Worm (Caenorhabditis elegans) whole organism, late embryonic: Measurements from ENCODE around the gene Y41G9A.10.

ENCODE experiments used
- Y22D7AL.16 ChIP-seq: sonication (generic microtip); optimal IDR thresholded peaks from 2 replicates; lab custom pipeline; 2016; ENCODE audit warnings: missing genetic modification characterization, missing compliant biosample characterization
- ceh-14 ChIP-seq: sonication (generic microtip); optimal IDR thresholded peaks from 2 replicates; lab custom pipeline; 2016; ENCODE audit warnings: missing genotype, missing genetic modification characterization, missing compliant biosample characterization
- ceh-19 ChIP-seq: fragments of 200-800 bp; sonication (Bioruptor generic); optimal IDR thresholded peaks from 2 replicates; lab custom pipeline; 2018; ENCODE audit warnings: mild to moderate bottlenecking, missing genetic modification characterization, missing compliant biosample characterization
- ceh-30 ChIP-seq: fragments of 150-350 bp; optimal IDR thresholded peaks from 2 replicates; lab custom pipeline; 2014; ENCODE audit warnings: missing biosample characterization, missing genetic modification characterization
- ceh-31 ChIP-seq: sonication (generic microtip); optimal IDR thresholded peaks from 2 replicates; lab custom pipeline; 2016; ENCODE audit warnings: missing genetic modification characterization, missing compliant biosample characterization
- ceh-34 ChIP-seq: sonication (generic microtip); optimal IDR thresholded peaks from 2 replicates; lab custom pipeline; 2016; ENCODE audit warnings: mild to moderate bottlenecking, missing genetic modification characterization, missing compliant biosample characterization
- ceh-48 ChIP-seq: sonication (generic microtip); optimal IDR thresholded peaks from 2 replicates; lab custom pipeline; 2016; ENCODE audit warnings: missing genetic modification characterization, inconsistent platforms, missing compliant biosample characterization
- che-1 ChIP-seq: sonication (generic microtip); optimal IDR thresholded peaks from 2 replicates; lab custom pipeline; 2016; ENCODE audit warnings: mild to moderate bottlenecking, missing genetic modification characterization, missing compliant biosample characterization
- dmd-4 ChIP-seq: sonication (generic microtip); optimal IDR thresholded peaks from 2 replicates; lab custom pipeline; 2016; ENCODE audit warnings: borderline replicate concordance, missing genetic modification characterization, missing compliant biosample characterization
- dve-1 ChIP-seq: sonication (generic microtip); optimal IDR thresholded peaks from 2 replicates; lab custom pipeline; 2017; ENCODE audit warnings: antibody characterized with exemption, mild to moderate bottlenecking, missing genetic modification characterization, missing compliant biosample characterization
- ets-4 ChIP-seq: sonication (generic microtip); optimal IDR thresholded peaks from 2 replicates; lab custom pipeline; 2016; ENCODE audit warnings: missing genetic modification characterization, missing compliant biosample characterization
- fax-1 ChIP-seq: sonication (generic microtip); optimal IDR thresholded peaks from 2 replicates; lab custom pipeline; 2016; ENCODE audit warnings: missing genotype, missing genetic modification characterization, missing compliant biosample characterization
- hlh-13 ChIP-seq: fragments of 200-800 bp; sonication (Bioruptor generic); optimal IDR thresholded peaks from 2 replicates; lab custom pipeline; 2018; ENCODE audit warnings: mild to moderate bottlenecking, missing genetic modification characterization, missing compliant biosample characterization
- hlh-15 ChIP-seq: sonication (generic microtip); optimal IDR thresholded peaks from 2 replicates; lab custom pipeline; 2016; ENCODE audit warnings: missing genetic modification characterization, missing compliant biosample characterization
- hlh-6 ChIP-seq: sonication (generic microtip); optimal IDR thresholded peaks from 2 replicates; lab custom pipeline; 2016; ENCODE audit warnings: missing genotype, missing genetic modification characterization, missing compliant biosample characterization
- hlh-8 ChIP-seq: sonication (generic microtip); optimal IDR thresholded peaks from 2 replicates; lab custom pipeline; 2016; ENCODE audit warnings: missing genotype, missing genetic modification characterization, missing compliant biosample characterization
- lim-6 ChIP-seq: sonication (generic microtip); optimal IDR thresholded peaks from 2 replicates; lab custom pipeline; 2016; ENCODE audit warnings: missing genetic modification characterization, missing compliant biosample characterization
- nhr-11 ChIP-seq: fragments of 150-350 bp; optimal IDR thresholded peaks from 2 replicates; lab custom pipeline; 2014; ENCODE audit warnings: missing biosample characterization, missing genetic modification characterization
- nhr-232 ChIP-seq: sonication (generic microtip); optimal IDR thresholded peaks from 2 replicates; lab custom pipeline; 2016; ENCODE audit warnings: missing genetic modification characterization, missing compliant biosample characterization
- pat-9 ChIP-seq: fragments of 200-800 bp; sonication (Bioruptor generic); optimal IDR thresholded peaks from 2 replicates; lab custom pipeline; 2018; ENCODE audit warnings: mild to moderate bottlenecking, missing genetic modification characterization, moderate library complexity, missing compliant biosample characterization
- pha-2 ChIP-seq: sonication (generic microtip); optimal IDR thresholded peaks from 2 replicates; lab custom pipeline; 2017; ENCODE audit warnings: mild to moderate bottlenecking, missing genetic modification characterization, missing compliant biosample characterization
- pha-4 ChIP-seq: fragments of 150-350 bp; optimal IDR thresholded peaks from 2 replicates; lab custom pipeline; 2018; ENCODE audit warnings: missing biosample characterization, missing genetic modification reagents, missing genetic modification characterization
- pros-1 ChIP-seq: fragments of 150-350 bp; optimal IDR thresholded peaks from 2 replicates; lab custom pipeline; 2014; ENCODE audit warnings: missing biosample characterization, missing genetic modification reagents, missing genetic modification characterization
- ref-2 ChIP-seq: sonication (generic microtip); optimal IDR thresholded peaks from 2 replicates; lab custom pipeline; 2016; ENCODE audit warnings: missing genetic modification characterization, missing compliant biosample characterization
- rnt-1 ChIP-seq: sonication (generic microtip); optimal IDR thresholded peaks from 2 replicates; lab custom pipeline; 2016; ENCODE audit warnings: missing genetic modification characterization, missing compliant biosample characterization
- sdc-2 ChIP-seq: sonication (generic microtip); optimal IDR thresholded peaks from 2 replicates; lab custom pipeline; 2016; ENCODE audit warnings: missing genotype, missing genetic modification characterization, missing compliant biosample characterization
- sox-4 ChIP-seq: sonication (generic microtip); optimal IDR thresholded peaks from 2 replicates; lab custom pipeline; 2017; ENCODE audit warnings: mild to moderate bottlenecking, missing genetic modification characterization, inconsistent platforms, missing compliant biosample characterization
- ttx-3 ChIP-seq: sonication (generic microtip); optimal IDR thresholded peaks from 2 replicates; lab custom pipeline; 2016; ENCODE audit warnings: missing genetic modification reagents, missing genetic modification characterization, missing compliant biosample characterization
- unc-42 ChIP-seq: sonication (generic microtip); optimal IDR thresholded peaks from 2 replicates; lab custom pipeline; 2016; ENCODE audit warnings: missing genotype, missing genetic modification characterization, missing compliant biosample characterization
- unc-55 ChIP-seq: sonication (generic microtip); optimal IDR thresholded peaks from 2 replicates; lab custom pipeline; 2017; ENCODE audit warnings: missing biosample characterization, missing genetic modification reagents, missing genetic modification characterization
- zip-5 ChIP-seq: sonication (generic microtip); optimal IDR thresholded peaks from 2 replicates; lab custom pipeline; 2016; ENCODE audit warnings: missing genetic modification characterization, missing compliant biosample characterization

The Y41G9A.10 gene

ce11 chrX:2928089-2928488 lies 18.3 kb downstream of the Y41G9A.10 start:
- TF ChIP-seq unc-55 (GFP tag; lab: Kevin White, UChicago) (peak; percentile 30), rnt-1 (no peak)
- TF ChIP-seq, all 69 proteins: peak for 1

- TF ChIP-seq unc-42 (tag; lab: Kevin White, UChicago) (peak; percentile 40), sdc-2 (tag; lab: Kevin White, UChicago) (no peak)
Measured at ce11 chrX:2927576-2927975, 18.8 kb downstream of the Y41G9A.10 start.

- TF ChIP-seq dmd-4 (tag; lab: Kevin White, UChicago) (no peak), rnt-1 (no peak), ref-2 (tag; lab: Kevin White, UChicago) (no peak), pha-4 (no peak), unc-42 (tag; lab: Kevin White, UChicago) (peak; percentile 89), Y22D7AL.16 (no peak), pat-9 (tag; lab: Kevin White, UChicago) (no peak), sox-4 (tag; lab: Kevin White, UChicago) (no peak), hlh-13 (GFP tag; lab: Kevin White, UChicago) (no peak), pha-2 (tag; lab: Kevin White, UChicago) (no peak), zip-5 (tag; lab: Kevin White, UChicago) (no peak), hlh-15 (tag; lab: Kevin White, UChicago) (no peak), ceh-34 (tag; lab: Kevin White, UChicago) (no peak), ceh-31 (tag; lab: Kevin White, UChicago) (peak; percentile 42), che-1 (tag; lab: Kevin White, UChicago) (no peak), ceh-19 (GFP tag; lab: Kevin White, UChicago) (no peak)
- TF ChIP-seq, all 69 proteins: peak for 2
Measured at ce11 chrX:2925950-2926349, 20.4 kb downstream of the Y41G9A.10 start.

- TF ChIP-seq nhr-232 (tag; lab: Kevin White, UChicago) (no peak), unc-55 (GFP tag; lab: Kevin White, UChicago) (peak; percentile 31), lim-6 (tag; lab: Kevin White, UChicago) (no peak), ets-4 (tag; lab: Kevin White, UChicago) (no peak), hlh-6 (tag; lab: Kevin White, UChicago) (no peak), unc-42 (tag; lab: Kevin White, UChicago) (peak; percentile 79), ceh-31 (tag; lab: Kevin White, UChicago) (peak; percentile 7), hlh-8 (tag; lab: Kevin White, UChicago) (no peak), ceh-14 (tag; lab: Kevin White, UChicago) (peak; percentile 5)
Measured at ce11 chrX:2924438-2924837, 21.9 kb downstream of the Y41G9A.10 start.

- no peak for TF ChIP-seq fax-1 (tag; lab: Kevin White, UChicago)
- TF ChIP-seq lim-6 (tag; lab: Kevin White, UChicago) = no peak
- TF ChIP-seq pros-1 (tag; lab: Kevin White, UChicago) = no peak
- TF ChIP-seq ceh-30 = no peak
- TF ChIP-seq dve-1 (tag; lab: Kevin White, UChicago) = no peak
- no peak for TF ChIP-seq ceh-31 (tag; lab: Kevin White, UChicago)
- no peak for TF ChIP-seq nhr-11
- no peak for TF ChIP-seq hlh-6 (tag; lab: Kevin White, UChicago)
- no peak for TF ChIP-seq ceh-14 (tag; lab: Kevin White, UChicago)
- TF ChIP-seq ceh-48 (tag; lab: Kevin White, UChicago) = no peak
- no peak for TF ChIP-seq ttx-3 (tag; lab: Kevin White, UChicago)
- TF ChIP-seq ets-4 (tag; lab: Kevin White, UChicago) = no peak
Measured at ce11 chrX:2923888-2924287, 22.5 kb downstream of the Y41G9A.10 start, which contains the start of gene hst-3.2. TSS of gene hst-3.2 (minus strand) at chrX:2923988.
